Fruit fly (Drosophila melanogaster) whole organism, wandering third instar larva: ENCODE data around the gene CG17562.

ENCODE experiments used
- CG32264 ChIP-seq: fragments of 200-800 bp; sonication (Bioruptor generic); optimal IDR thresholded peaks from 2 replicates; lab custom pipeline; 2016; ENCODE audit warnings: missing biosample characterization, missing genetic modification characterization
- Dfd ChIP-seq: fragments of >200 bp; optimal IDR thresholded peaks from 2 replicates; lab custom pipeline; 2017; ENCODE audit warnings: missing biosample characterization, missing genetic modification characterization
- Mio ChIP-seq: sonication (Bioruptor generic); optimal IDR thresholded peaks from 2 replicates; lab custom pipeline; 2016; ENCODE audit warnings: missing biosample characterization, missing genetic modification characterization
- Myc ChIP-seq: fragments of >200 bp; optimal IDR thresholded peaks from 2 replicates; lab custom pipeline; 2017
- N ChIP-seq: fragments of >200 bp; optimal IDR thresholded peaks from 2 replicates; lab custom pipeline; 2018; ENCODE audit warnings: missing biosample characterization, missing external identifiers, missing genetic modification characterization
- OdsH ChIP-seq: fragments of 200-800 bp; sonication (Bioruptor generic); optimal IDR thresholded peaks from 2 replicates; lab custom pipeline; 2016; ENCODE audit warnings: missing biosample characterization, mild to moderate bottlenecking, missing genetic modification characterization
- br ChIP-seq: fragments of 200-800 bp; sonication (Bioruptor generic); optimal IDR thresholded peaks from 2 replicates; lab custom pipeline; 2016; ENCODE audit warnings: missing biosample characterization, missing genetic modification characterization
- dmrt93B ChIP-seq: fragments of 200-800 bp; sonication (Bioruptor generic); optimal IDR thresholded peaks from 2 replicates; lab custom pipeline; 2018; ENCODE audit warnings: missing biosample characterization, mild to moderate bottlenecking, missing genetic modification characterization
- fru ChIP-seq: fragments of 200-800 bp; sonication (Bioruptor generic); optimal IDR thresholded peaks from 3 replicates; lab custom pipeline; 2016; ENCODE audit warnings: missing biosample characterization, mild to moderate bottlenecking, missing genetic modification characterization
- h ChIP-seq: fragments of 200-800 bp; sonication (Bioruptor generic); optimal IDR thresholded peaks from 3 replicates; lab custom pipeline; 2016; ENCODE audit warnings: missing biosample characterization, mild to moderate bottlenecking, missing genetic modification characterization
- lola ChIP-seq: fragments of >200 bp; optimal IDR thresholded peaks from 2 replicates; lab custom pipeline; 2017; ENCODE audit warnings: missing biosample characterization, missing genetic modification characterization
- pan ChIP-seq: fragments of >200 bp; optimal IDR thresholded peaks from 2 replicates; lab custom pipeline; 2017
- psq ChIP-seq: fragments of 200-800 bp; sonication (Bioruptor generic); optimal IDR thresholded peaks from 3 replicates; lab custom pipeline; 2017; ENCODE audit warnings: missing biosample characterization, mild to moderate bottlenecking, missing genetic modification characterization, moderate library complexity

DNA sequence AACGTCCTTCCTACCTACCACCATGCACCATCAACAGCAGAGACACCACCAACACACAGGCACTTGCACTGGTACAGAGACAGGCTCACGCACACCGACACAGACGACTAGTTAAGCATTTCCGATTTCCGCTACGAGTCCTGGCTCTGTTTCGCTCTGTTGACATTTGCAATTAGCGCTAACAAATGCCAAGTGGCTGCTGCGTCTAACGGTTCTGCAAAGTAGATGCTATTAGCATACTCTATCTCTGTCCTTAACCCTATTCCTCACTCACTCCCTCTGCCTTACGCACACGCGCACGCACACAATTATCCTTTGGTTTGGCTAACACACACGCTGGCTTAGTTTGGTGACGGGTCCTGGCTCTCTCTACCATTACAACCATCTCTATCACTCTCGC lies 44.6 kb upstream of the CG17562 start:
- TF ChIP-seq pan: no peak
- TF ChIP-seq Dfd (GFP tag; lab: Kevin White, UChicago): no peak
- no peak for TF ChIP-seq fru (GFP tag; lab: Kevin White, UChicago)
- no peak for TF ChIP-seq Myc (lab: Kevin White, UChicago)
- no peak for TF ChIP-seq br (GFP tag; lab: Kevin White, UChicago)
- no peak for TF ChIP-seq Mio (GFP tag; lab: Kevin White, UChicago)
- TF ChIP-seq h (GFP tag; lab: Kevin White, UChicago): no peak
- no peak for TF ChIP-seq dmrt93B
- no peak for TF ChIP-seq OdsH
- TF ChIP-seq N: no peak
- TF ChIP-seq CG32264 (GFP tag; lab: Kevin White, UChicago): no peak
- no peak for TF ChIP-seq psq (GFP tag; lab: Kevin White, UChicago)
- no peak for TF ChIP-seq lola (GFP tag; lab: Kevin White, UChicago)
